Fruit fly (Drosophila melanogaster) whole organism: Measurements from ENCODE around the gene CG1236.

Experiments
- CG8478 ChIP-seq: fragments of >200 bp; optimal IDR thresholded peaks from 2 replicates; lab custom pipeline; 2018; ENCODE audit warnings: inconsistent platforms
- Dll ChIP-seq: fragments of >200 bp; optimal IDR thresholded peaks from 2 replicates; lab custom pipeline; 2017
- pan ChIP-seq: fragments of >200 bp; optimal IDR thresholded peaks from 2 replicates; lab custom pipeline; 2017
- psq ChIP-seq: fragments of >200 bp; optimal IDR thresholded peaks from 2 replicates; lab custom pipeline; 2017
- usp ChIP-seq: fragments of >200 bp; optimal IDR thresholded peaks from 2 replicates; lab custom pipeline; 2017; ENCODE audit warnings: missing biosample characterization, missing genetic modification characterization, mixed read lengths

- TF ChIP-seq usp (GFP tag; lab: Kevin White, UChicago), result no peak
- no peak for TF ChIP-seq psq (lab: Kevin White, UChicago)
- no peak for TF ChIP-seq CG8478 (lab: Kevin White, UChicago)
- TF ChIP-seq Dll, result no peak
- no peak for TF ChIP-seq pan (lab: Kevin White, UChicago)
Measured at dm6 chr3R:5689626-5690025, 46.9 kb upstream of the CG1236 start.
